Fruit fly (Drosophila melanogaster) whole organism, embryonic: ENCODE data around the gene CG9132.

Experiments used
- Atf6 ChIP-seq: fragments of 200-800 bp; sonication (Bioruptor generic); IDR thresholded peaks from 2 replicates; pipeline ENCODE4 v1.3.6; 2022; ENCODE audit warnings: missing biosample characterization, missing genetic modification characterization
- Blimp-1 ChIP-seq: fragments of 200-800 bp; sonication (Bioruptor generic); optimal IDR thresholded peaks from 3 replicates; lab custom pipeline; 2018; ENCODE audit warnings: missing biosample characterization, missing genetic modification characterization, mild to moderate bottlenecking, moderate library complexity, missing genetic modification reagents
- CG10267 ChIP-seq: fragments of 200-800 bp; sonication (Bioruptor generic); optimal IDR thresholded peaks from 2 replicates; lab custom pipeline; 2018; ENCODE audit warnings: missing biosample characterization, mild to moderate bottlenecking, missing genetic modification characterization, moderate library complexity
- CG10431 ChIP-seq: fragments of 200-800 bp; sonication (Bioruptor generic); optimal IDR thresholded peaks from 3 replicates; lab custom pipeline; 2018; ENCODE audit warnings: missing biosample characterization, mild to moderate bottlenecking, missing genetic modification characterization
- CG10462 ChIP-seq: fragments of 200-800 bp; sonication (Bioruptor generic); optimal IDR thresholded peaks from 2 replicates; lab custom pipeline; 2016; ENCODE audit warnings: missing biosample characterization, missing genetic modification characterization
- CG11456 ChIP-seq: fragments of 200-800 bp; sonication (Bioruptor generic); IDR thresholded peaks from 3 replicates; pipeline ENCODE4 v1.3.6; 2022; ENCODE audit warnings: missing biosample characterization, missing genetic modification characterization
- CG13123 ChIP-seq: fragments of 200-800 bp; sonication (Bioruptor generic); optimal IDR thresholded peaks from 2 replicates; lab custom pipeline; 2016; ENCODE audit warnings: missing biosample characterization, missing genetic modification characterization
- CG14050 ChIP-seq: fragments of 200-800 bp; sonication (Bioruptor generic); IDR thresholded peaks from 3 replicates; pipeline ENCODE4 v1.3.6; 2022; ENCODE audit warnings: missing biosample characterization, missing genetic modification characterization
- CG14860 ChIP-seq: fragments of 200-800 bp; sonication (Bioruptor generic); IDR thresholded peaks from 3 replicates; pipeline ENCODE4 v1.3.6; 2022; ENCODE audit warnings: missing biosample characterization, missing genetic modification characterization; ENCODE audit not compliant: partially characterized antibody
- CG1529 ChIP-seq: fragments of 200-800 bp; sonication (Bioruptor generic); optimal IDR thresholded peaks from 3 replicates; lab custom pipeline; 2018; ENCODE audit warnings: missing biosample characterization, missing genetic modification characterization
- CG17186 ChIP-seq: fragments of 200-800 bp; sonication (Bioruptor generic); optimal IDR thresholded peaks from 3 replicates; lab custom pipeline; 2017; ENCODE audit warnings: missing biosample characterization, missing genetic modification reagents, missing genetic modification characterization
- CG17361 ChIP-seq: fragments of 200-800 bp; sonication (Bioruptor generic); IDR thresholded peaks from 3 replicates; pipeline ENCODE4 v1.3.6; 2022; ENCODE audit warnings: missing biosample characterization, missing genetic modification characterization
- CG17912 ChIP-seq: fragments of 200-800 bp; sonication (Bioruptor generic); optimal IDR thresholded peaks from 2 replicates; lab custom pipeline; 2018; ENCODE audit warnings: missing biosample characterization, mild to moderate bottlenecking, missing genetic modification characterization
- CG18262 ChIP-seq: fragments of 200-800 bp; optimal IDR thresholded peaks from 3 replicates; lab custom pipeline; 2019; ENCODE audit warnings: missing biosample characterization, mild to moderate bottlenecking, missing genetic modification characterization, moderate library complexity
- CG2120 ChIP-seq: fragments of 200-800 bp; sonication (Bioruptor generic); optimal IDR thresholded peaks from 3 replicates; lab custom pipeline; 2016; ENCODE audit warnings: missing biosample characterization, missing genetic modification characterization
- CG30431 ChIP-seq: fragments of 200-800 bp; sonication (Bioruptor generic); optimal IDR thresholded peaks from 2 replicates; lab custom pipeline; 2017; ENCODE audit warnings: missing biosample characterization, missing genetic modification characterization
- CG32532 ChIP-seq: fragments of 200-800 bp; sonication (Bioruptor generic); IDR thresholded peaks from 2 replicates; pipeline ENCODE4 v1.3.6; 2022; ENCODE audit warnings: missing biosample characterization, missing genetic modification characterization
- CG32767 ChIP-seq: fragments of 200-800 bp; sonication (Bioruptor generic); IDR thresholded peaks from 2 replicates; pipeline ENCODE4 v1.3.6; 2022; ENCODE audit warnings: missing biosample characterization, missing genetic modification characterization
- CG4617 ChIP-seq: fragments of 200-800 bp; sonication (Bioruptor generic); optimal IDR thresholded peaks from 3 replicates; lab custom pipeline; 2016; ENCODE audit warnings: missing biosample characterization, missing genetic modification characterization, borderline replicate concordance
- CG4820 ChIP-seq: fragments of 200-800 bp; sonication (Bioruptor generic); optimal IDR thresholded peaks from 3 replicates; lab custom pipeline; 2016; ENCODE audit warnings: missing biosample characterization, missing genetic modification characterization
- CG8944 ChIP-seq: fragments of 200-800 bp; sonication (Bioruptor generic); optimal IDR thresholded peaks from 3 replicates; lab custom pipeline; 2016; ENCODE audit warnings: missing biosample characterization, missing genetic modification characterization
- CkIIα-i1 ChIP-seq: fragments of 200-800 bp; sonication (Bioruptor generic); IDR thresholded peaks from 2 replicates; pipeline ENCODE4 v1.3.6; 2022; ENCODE audit warnings: missing biosample characterization, missing genetic modification characterization
- MBD-R2 ChIP-seq: fragments of 200-800 bp; sonication (Bioruptor generic); IDR thresholded peaks from 2 replicates; pipeline ENCODE4 v1.3.6; 2022; ENCODE audit warnings: missing biosample characterization, missing genetic modification characterization
- MESR4 ChIP-seq: fragments of 200-800 bp; sonication (Bioruptor generic); optimal IDR thresholded peaks from 2 replicates; lab custom pipeline; 2018; ENCODE audit warnings: missing biosample characterization, mild to moderate bottlenecking, missing genetic modification characterization, moderate library complexity
- Max ChIP-seq: fragments of 200-800 bp; sonication (Bioruptor generic); optimal IDR thresholded peaks from 2 replicates; lab custom pipeline; 2016; ENCODE audit warnings: missing biosample characterization, mild to moderate bottlenecking, missing genetic modification characterization
- Med ChIP-seq: fragments of 200-800 bp; sonication (Bioruptor generic); peaks from one replicate; lab custom pipeline; 2016; ENCODE audit warnings: missing biosample characterization, missing genetic modification characterization, mild to moderate bottlenecking, inconsistent platforms, moderate library complexity
- Meics ChIP-seq: fragments of 200-800 bp; sonication (Bioruptor generic); optimal IDR thresholded peaks from 2 replicates; lab custom pipeline; 2017; ENCODE audit warnings: missing biosample characterization, mild to moderate bottlenecking, missing genetic modification characterization
- NK7.1 ChIP-seq: fragments of 200-800 bp; sonication (Bioruptor generic); optimal IDR thresholded peaks from 3 replicates; lab custom pipeline; 2016; ENCODE audit warnings: missing biosample characterization, missing genetic modification characterization
- NfI ChIP-seq: fragments of 200-800 bp; sonication (Bioruptor generic); optimal IDR thresholded peaks from 3 replicates; lab custom pipeline; 2018; ENCODE audit warnings: missing biosample characterization, mild to moderate bottlenecking, missing genetic modification characterization, moderate library complexity
- Taf1 ChIP-seq: fragments of 200-800 bp; sonication (Bioruptor generic); IDR thresholded peaks from 2 replicates; pipeline ENCODE4 v1.3.6; 2022; ENCODE audit warnings: missing biosample characterization, missing genetic modification characterization
- Tbp ChIP-seq: fragments of >200 bp; optimal IDR thresholded peaks from 2 replicates; lab custom pipeline; 2018; ENCODE audit warnings: missing biosample characterization, missing genetic modification characterization
- Usf ChIP-seq: fragments of 200-800 bp; sonication (Bioruptor generic); optimal IDR thresholded peaks from 2 replicates; lab custom pipeline; 2017; ENCODE audit warnings: missing genotype, missing biosample characterization, missing genetic modification characterization
- ac ChIP-seq: fragments of 200-800 bp; sonication (Bioruptor generic); optimal IDR thresholded peaks from 3 replicates; lab custom pipeline; 2017; ENCODE audit warnings: missing biosample characterization, mild to moderate bottlenecking, missing genetic modification characterization
- chn ChIP-seq: fragments of 200-800 bp; sonication (Bioruptor generic); optimal IDR thresholded peaks from 2 replicates; lab custom pipeline; 2016; ENCODE audit warnings: missing biosample characterization, missing genetic modification characterization
- dati ChIP-seq: fragments of 200-800 bp; sonication (Bioruptor generic); IDR thresholded peaks from 2 replicates; pipeline ENCODE4 v1.3.6; 2022; ENCODE audit warnings: missing biosample characterization, missing genetic modification characterization
- dysf ChIP-seq: fragments of 200-800 bp; sonication (Bioruptor generic); IDR thresholded peaks from 3 replicates; pipeline ENCODE4 v1.3.6; 2022; ENCODE audit warnings: missing biosample characterization, missing genetic modification characterization
- exex ChIP-seq: fragments of 200-800 bp; sonication (Bioruptor generic); optimal IDR thresholded peaks from 4 replicates; lab custom pipeline; 2018; ENCODE audit warnings: missing biosample characterization, mild to moderate bottlenecking, missing genetic modification characterization, moderate library complexity
- fu2 ChIP-seq: fragments of 200-800 bp; sonication (Bioruptor generic); optimal IDR thresholded peaks from 2 replicates; lab custom pipeline; 2016; ENCODE audit warnings: missing biosample characterization, missing genetic modification characterization
- jumu ChIP-seq: fragments of 200-800 bp; sonication (Bioruptor generic); optimal IDR thresholded peaks from 3 replicates; lab custom pipeline; 2016; ENCODE audit warnings: missing biosample characterization, missing genetic modification characterization
- lola ChIP-seq, 3 experiments: fragments of >200 bp in 2 of 3; fragments of 200-800 bp in 1 of 3; sonication (Bioruptor generic) in 1 of 3; optimal IDR thresholded peaks; 2 replicates each; lab custom pipeline; 2017 to 2019; ENCODE audit warnings: missing biosample characterization in 3 of 3, missing genetic modification characterization in 3 of 3, mild to moderate bottlenecking in 1 of 3, moderate library complexity in 1 of 3
- lov ChIP-seq, 2 experiments: fragments of 200-800 bp in 1 of 2; fragments of >200 bp in 1 of 2; sonication (Bioruptor generic) in 1 of 2; IDR thresholded peaks in 1 of 2; optimal IDR thresholded peaks in 1 of 2; 2 replicates in 1 of 2; 3 replicates in 1 of 2; pipeline versions ENCODE4 v1.3.6 to Lab custom; 2017 to 2022; ENCODE audit warnings: missing biosample characterization in 1 of 2, missing genetic modification characterization in 1 of 2
- pan ChIP-seq, 4 experiments: fragments of >200 bp in 3 of 4; fragments of 200-800 bp in 1 of 4; sonication (Bioruptor generic) in 1 of 4; optimal IDR thresholded peaks in 3 of 4; IDR thresholded peaks in 1 of 4; 2 replicates each; pipeline versions ENCODE4 v1.3.6 to Lab custom; 2017 to 2022; ENCODE audit warnings: missing biosample characterization in 2 of 4, missing genetic modification characterization in 2 of 4, mixed read lengths in 1 of 4
- ro ChIP-seq: fragments of 200-800 bp; sonication (Bioruptor generic); IDR thresholded peaks from 2 replicates; pipeline ENCODE4 v1.3.6; 2022; ENCODE audit warnings: missing biosample characterization, missing genetic modification characterization
- sens ChIP-seq: fragments of 200-800 bp; sonication (Bioruptor generic); peaks from one replicate; lab custom pipeline; 2016; ENCODE audit warnings: missing biosample characterization, missing genetic modification characterization
- sisA ChIP-seq: fragments of 200-800 bp; sonication (Bioruptor generic); IDR thresholded peaks from 2 replicates; pipeline ENCODE4 v1.3.6; 2022; ENCODE audit warnings: missing biosample characterization, missing genetic modification characterization
- slbo ChIP-seq: fragments of 200-800 bp; sonication (Bioruptor generic); IDR thresholded peaks from 2 replicates; pipeline ENCODE4 v1.3.6; 2022; ENCODE audit warnings: missing biosample characterization, missing genetic modification characterization
- z ChIP-seq: fragments of 200-800 bp; sonication (Bioruptor generic); IDR thresholded peaks from 3 replicates; pipeline ENCODE4 v1.3.6; 2022; ENCODE audit warnings: missing biosample characterization, missing genetic modification characterization
- zfh2 ChIP-seq: fragments of 200-800 bp; sonication (Bioruptor generic); optimal IDR thresholded peaks from 2 replicates; lab custom pipeline; 2016; ENCODE audit warnings: missing biosample characterization, missing genetic modification characterization

Gene CG9132

DNA sequence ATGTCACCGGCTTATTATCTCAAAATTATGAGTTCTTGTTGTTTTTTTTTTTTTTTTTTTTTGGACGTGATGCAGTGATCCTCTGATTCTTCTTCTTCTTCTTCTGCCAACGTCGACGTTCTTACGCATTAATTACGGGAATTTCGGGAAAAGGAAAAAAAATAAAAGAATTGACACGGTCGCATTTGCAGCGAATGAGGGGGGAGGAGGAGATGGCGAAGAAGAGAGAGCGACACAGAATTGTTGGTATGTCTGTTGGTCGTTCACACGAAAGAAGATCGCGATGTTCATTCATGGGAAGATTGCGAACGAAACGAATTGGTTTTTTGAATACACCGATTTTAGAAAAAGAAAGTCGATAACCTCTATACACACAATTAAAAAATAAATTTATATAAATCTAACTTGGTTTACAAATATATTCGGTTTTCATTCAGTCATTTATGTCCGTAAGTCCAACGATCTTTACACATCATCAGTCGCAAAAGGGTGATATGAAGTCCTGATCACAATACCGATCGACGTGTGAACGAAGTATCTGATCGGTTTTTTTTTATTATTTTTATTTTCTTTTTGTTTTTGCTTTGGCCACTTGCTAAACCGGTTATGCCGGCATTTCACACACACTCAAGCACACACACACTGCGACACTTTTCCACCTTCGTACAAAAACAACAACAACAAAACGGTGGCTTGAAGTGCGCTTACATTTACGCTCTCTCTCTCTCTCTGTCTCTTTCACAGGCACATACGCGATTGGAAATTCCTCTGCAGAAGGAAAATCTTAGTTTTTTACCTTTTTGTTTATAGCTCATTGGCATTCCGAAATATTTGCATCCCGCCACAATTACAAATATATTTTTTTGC is 49.6 kb downstream of the CG9132 start (continued):
- TF ChIP-seq jumu (GFP tag; lab: Kevin White, UChicago) (no peak), Tbp (no peak), MBD-R2 (peak; percentile 12; the same call in 1 of the 2 replicates), CkIIα-i1 (GFP tag; lab: Robert Waterston, UW) (no peak), sisA (GFP tag; lab: Robert Waterston, UW) (no peak), lola (GFP tag; optimal IDR thresholded peaks at IDR 0.05; lab: Kevin White, UChicago) (peak in 1 of 3 experiments; percentile 85), CG4820 (GFP tag; lab: Kevin White, UChicago) (peak; percentile 99), CG10462 (GFP tag; lab: Kevin White, UChicago) (peak; percentile 59), CG13123 (GFP tag; lab: Kevin White, UChicago) (no peak), CG10431 (GFP tag; lab: Kevin White, UChicago) (peak; percentile 27), pan (optimal IDR thresholded peaks at IDR 0.05; lab: Kevin White, UChicago) (no peak), pan (GFP tag; optimal IDR thresholded peaks at IDR 0.05 in 1 of 2, IDR thresholded peaks at IDR 0.05 in 1 of 2) (peak in 1 of 2 experiments; percentile 42), slbo (GFP tag; lab: Robert Waterston, UW) (peak; percentile 42; the same call in 1 of the 2 replicates), Meics (GFP tag; lab: Kevin White, UChicago) (peak; percentile 74), Atf6 (GFP tag; lab: Robert Waterston, UW) (peak; percentile 70), CG4617 (no peak), CG18262 (tag; lab: Kevin White, UChicago) (peak; percentile 87), CG17186 (GFP tag; lab: Kevin White, UChicago) (no peak), dysf (peak; percentile 74; the same call in 2 of the 3 replicates), ac (GFP tag; lab: Kevin White, UChicago) (peak; percentile 49), CG17912 (GFP tag; lab: Kevin White, UChicago) (no peak), CG10267 (peak; percentile 78), MESR4 (GFP tag; lab: Kevin White, UChicago) (no peak), NK7.1 (GFP tag; lab: Kevin White, UChicago) (peak; percentile 33), ro (GFP tag; lab: Robert Waterston, UW) (no peak), CG14860 (GFP tag; lab: Robert Waterston, UW) (no peak), Med (GFP tag; lab: Kevin White, UChicago) (peak; percentile 85), lov (optimal IDR thresholded peaks at IDR 0.05; lab: Kevin White, UChicago) (no peak), lov (GFP tag; IDR thresholded peaks at IDR 0.05; lab: Robert Waterston, UW) (0 out of 3 replicates have a peak, but pooled peaks have one; percentile 27), chn (GFP tag; lab: Kevin White, UChicago) (peak; percentile 40), Max (peak; percentile 52), zfh2 (GFP tag; lab: Kevin White, UChicago) (no peak), dati (GFP tag; lab: Robert Waterston, UW) (no peak), CG11456 (GFP tag; lab: Robert Waterston, UW) (no peak), NfI (GFP tag; lab: Kevin White, UChicago) (peak; percentile 69), CG8944 (no peak), exex (peak; percentile 22), fu2 (GFP tag; lab: Kevin White, UChicago) (no peak), CG2120 (GFP tag; lab: Kevin White, UChicago) (peak; percentile 45), z (GFP tag; lab: Robert Waterston, UW) (no peak), Blimp-1 (GFP tag; lab: Kevin White, UChicago) (peak; percentile 77), CG1529 (GFP tag; lab: Kevin White, UChicago) (peak; percentile 50), sens (GFP tag; lab: Kevin White, UChicago) (peak; percentile 88), CG32767 (GFP tag; lab: Robert Waterston, UW) (peak; percentile 39; the same call in 1 of the 2 replicates), Usf (peak; percentile 48), CG30431 (GFP tag; lab: Kevin White, UChicago) (peak; percentile 54), CG14050 (GFP tag; lab: Robert Waterston, UW) (peak; percentile 42; the same call in 1 of the 3 replicates), CG17361 (GFP tag; lab: Robert Waterston, UW) (peak; percentile 79), CG32532 (peak; percentile 57; the same call in 1 of the 2 replicates), Taf1 (no peak)
